Worm (Caenorhabditis elegans): ENCODE results near the gene str-97.

The str-97 gene

ce11 chrV:16195379-16195778 is 40.4 kb upstream of the str-97 start, which contains the start of gene rabr-3:
Gene rabr-3 (plus strand): TSS chrV:16195679.
- TF ChIP-seq ceh-48 (tag; optimal IDR thresholded peaks at IDR 0.05) = no peak
- no peak for TF ChIP-seq unc-42 (tag; optimal IDR thresholded peaks at IDR 0.05)
- TF ChIP-seq ceh-6 (GFP tag; optimal IDR thresholded peaks at IDR 0.05) = no peak
- TF ChIP-seq ceh-9 (tag; optimal IDR thresholded peaks at IDR 0.05) = no peak
- TF ChIP-seq sdc-2 (tag; optimal IDR thresholded peaks at IDR 0.05) = no peak
- no peak for TF ChIP-seq ceh-18 (tag; optimal IDR thresholded peaks at IDR 0.05)
- TF ChIP-seq C08G9.2 (tag; optimal IDR thresholded peaks at IDR 0.05) = no peak
- TF ChIP-seq C38D4.7 (GFP tag; optimal IDR thresholded peaks at IDR 0.05) = no peak
- no peak for TF ChIP-seq odd-2 (tag; optimal IDR thresholded peaks at IDR 0.05)
- TF ChIP-seq hlh-8 (tag; optimal IDR thresholded peaks at IDR 0.05) = no peak
- no peak for TF ChIP-seq unc-3 (GFP tag; conservative IDR thresholded peaks at IDR 0.05)
- no peak for TF ChIP-seq unc-3 (tag; optimal IDR thresholded peaks at IDR 0.05)
- no peak for TF ChIP-seq mec-3 (tag; optimal IDR thresholded peaks at IDR 0.05; ENCODE audit: borderline replicate concordance)
- TF ChIP-seq ceh-34 (tag; optimal IDR thresholded peaks at IDR 0.05) = no peak

- TF ChIP-seq fax-1 (tag; optimal IDR thresholded peaks at IDR 0.05) = no peak
- no peak for TF ChIP-seq hlh-6 (tag; optimal IDR thresholded peaks at IDR 0.05)
- TF ChIP-seq hlh-15 (tag; optimal IDR thresholded peaks at IDR 0.05) = no peak
- TF ChIP-seq ahr-1 (tag; optimal IDR thresholded peaks at IDR 0.05) = no peak
- no peak for TF ChIP-seq pha-4 (tag; optimal IDR thresholded peaks at IDR 0.05)
- no peak for TF ChIP-seq ceh-24 (tag; optimal IDR thresholded peaks at IDR 0.05)
These were observed 39.6 kb upstream of the str-97 start, which contains the start of gene rabr-4 for ce11 chrV:16194639-16195038. Gene rabr-4 (plus strand): TSS chrV:16194939.

ce11 chrV:16192114-16192513 is 37.1 kb upstream of the str-97 start, which contains the start of gene srh-279:
Gene srh-279 (plus strand): TSS chrV:16192414.
- no peak for TF ChIP-seq C38D4.7 (GFP tag; optimal IDR thresholded peaks at IDR 0.05)
- TF ChIP-seq fax-1 (tag; optimal IDR thresholded peaks at IDR 0.05) = no peak
- TF ChIP-seq lim-6 (tag; optimal IDR thresholded peaks at IDR 0.05) = no peak
- no peak for TF ChIP-seq ceh-30 (tag; optimal IDR thresholded peaks at IDR 0.05)
- TF ChIP-seq pat-9 (tag; optimal IDR thresholded peaks at IDR 0.05) = no peak
- TF ChIP-seq unc-86 (tag; optimal IDR thresholded peaks at IDR 0.05) = no peak
- no peak for TF ChIP-seq ceh-2 (tag; optimal IDR thresholded peaks at IDR 0.05)
- no peak for TF ChIP-seq rnt-1 (tag; optimal IDR thresholded peaks at IDR 0.05)
- TF ChIP-seq dve-1 (tag; optimal IDR thresholded peaks at IDR 0.05) = no peak
- no peak for TF ChIP-seq nhr-232 (tag; optimal IDR thresholded peaks at IDR 0.05)
- TF ChIP-seq unc-3 (GFP tag; conservative IDR thresholded peaks at IDR 0.05) = no peak
- no peak for TF ChIP-seq unc-3 (tag; optimal IDR thresholded peaks at IDR 0.05)
- no peak for TF ChIP-seq ceh-6 (GFP tag; optimal IDR thresholded peaks at IDR 0.05)
- TF ChIP-seq sox-4 (tag; optimal IDR thresholded peaks at IDR 0.05) = no peak
- TF ChIP-seq fkh-6 (tag; optimal IDR thresholded peaks at IDR 0.05) = no peak
- TF ChIP-seq nfya-1 (tag; optimal IDR thresholded peaks at IDR 0.05) = no peak

ce11 chrV:16190485-16190884 is 35.5 kb upstream of the str-97 start, which contains the start of gene srh-281:
Gene srh-281 (plus strand): TSS chrV:16190785.
- TF ChIP-seq C38D4.7 (GFP tag; optimal IDR thresholded peaks at IDR 0.05) (no peak), fkh-10 (GFP tag; optimal IDR thresholded peaks at IDR 0.05) (no peak), C08G9.2 (tag; optimal IDR thresholded peaks at IDR 0.05) (no peak), unc-86 (tag; optimal IDR thresholded peaks at IDR 0.05) (no peak), K09A11.1 (tag; optimal IDR thresholded peaks at IDR 0.05; ENCODE audit: insufficient read depth) (no peak), tbx-2 (tag; optimal IDR thresholded peaks at IDR 0.05) (no peak)

ce11 chrV:16183357-16183756 is 28.3 kb upstream of the str-97 start, which contains the start of gene srz-14:
Gene srz-14 (plus strand): TSS chrV:16183657.
- TF ChIP-seq ceh-24 (tag; optimal IDR thresholded peaks at IDR 0.05) (no peak), fkh-10 (GFP tag; optimal IDR thresholded peaks at IDR 0.05) (no peak)

Measured in whole organism, late embryonic.